Worm (Caenorhabditis elegans): ENCODE data around the gene gcn-1.

gcn-1 gene

ce11 chrIII:2132059-2132458 is 19.7 kb upstream of the gcn-1 start:
- TF ChIP-seq C08G9.2 (tag; optimal IDR thresholded peaks at IDR 0.05) (no peak), nfya-1 (tag; optimal IDR thresholded peaks at IDR 0.05) (peak; percentile 24), unc-55 (GFP tag; optimal IDR thresholded peaks at IDR 0.05) (peak; percentile 63)

- TF ChIP-seq pat-9 (tag; optimal IDR thresholded peaks at IDR 0.05) (no peak), fkh-6 (tag; optimal IDR thresholded peaks at IDR 0.05) (no peak), odd-2 (tag; optimal IDR thresholded peaks at IDR 0.05) (no peak)
Observed at ce11 chrIII:2133928-2134327, 17.8 kb upstream of the gcn-1 start.

- TF ChIP-seq ceh-30 (tag; optimal IDR thresholded peaks at IDR 0.05) (no peak), ceh-19 (GFP tag; optimal IDR thresholded peaks at IDR 0.05) (no peak), ets-4 (tag; optimal IDR thresholded peaks at IDR 0.05) (no peak), Y22D7AL.16 (tag; optimal IDR thresholded peaks at IDR 0.05) (no peak), sox-4 (tag; optimal IDR thresholded peaks at IDR 0.05) (no peak), dve-1 (tag; optimal IDR thresholded peaks at IDR 0.05) (no peak), F13H6.1 (tag; optimal IDR thresholded peaks at IDR 0.05) (no peak), pros-1 (tag; optimal IDR thresholded peaks at IDR 0.05) (no peak), K02D7.2 (tag; optimal IDR thresholded peaks at IDR 0.05) (no peak), ceh-48 (tag; optimal IDR thresholded peaks at IDR 0.05) (no peak), pqm-1 (tag; optimal IDR thresholded peaks at IDR 0.05) (no peak), hlh-13 (GFP tag; optimal IDR thresholded peaks at IDR 0.05) (no peak), fkh-10 (GFP tag; optimal IDR thresholded peaks at IDR 0.05) (no peak), C38D4.7 (GFP tag; optimal IDR thresholded peaks at IDR 0.05) (no peak), mec-3 (tag; optimal IDR thresholded peaks at IDR 0.05; ENCODE audit: borderline replicate concordance) (no peak), nhr-11 (tag; optimal IDR thresholded peaks at IDR 0.05) (no peak)
Observed at ce11 chrIII:2137490-2137889, 14.3 kb upstream of the gcn-1 start.

ce11 chrIII:2150555-2150954 is 1.2 kb upstream of the gcn-1 start:
- TF ChIP-seq madf-2 (tag; optimal IDR thresholded peaks at IDR 0.05), result no peak
- TF ChIP-seq gmeb-2 (tag; optimal IDR thresholded peaks at IDR 0.05), result no peak
- TF ChIP-seq npax-4 (tag; optimal IDR thresholded peaks at IDR 0.05), result no peak
- TF ChIP-seq nhr-232 (tag; optimal IDR thresholded peaks at IDR 0.05), result no peak
- TF ChIP-seq hlh-6 (tag; optimal IDR thresholded peaks at IDR 0.05), result no peak
- TF ChIP-seq ceh-14 (tag; optimal IDR thresholded peaks at IDR 0.05), result no peak
- TF ChIP-seq pag-3 (tag; optimal IDR thresholded peaks at IDR 0.05; ENCODE audit: borderline replicate concordance), result no peak
- TF ChIP-seq T23F11.4 (GFP tag; optimal IDR thresholded peaks at IDR 0.05), result no peak
- TF ChIP-seq lin-11 (tag; optimal IDR thresholded peaks at IDR 0.05), result no peak
- no peak for TF ChIP-seq pha-2 (tag; optimal IDR thresholded peaks at IDR 0.05)
- no peak for TF ChIP-seq ceh-22 (tag; optimal IDR thresholded peaks at IDR 0.05)
- TF ChIP-seq C38D4.7 (GFP tag; optimal IDR thresholded peaks at IDR 0.05), result no peak
- no peak for TF ChIP-seq tbx-2 (tag; optimal IDR thresholded peaks at IDR 0.05)
- TF ChIP-seq lim-6 (tag; optimal IDR thresholded peaks at IDR 0.05), result no peak
- no peak for TF ChIP-seq unc-55 (GFP tag; optimal IDR thresholded peaks at IDR 0.05)
- no peak for TF ChIP-seq pha-4 (tag; optimal IDR thresholded peaks at IDR 0.05)

ce11 chrIII:2159152-2159551 is 7.4 kb downstream of the gcn-1 start:
- peak; percentile 2 for TF ChIP-seq tbx-2 (tag; optimal IDR thresholded peaks at IDR 0.05)
- TF ChIP-seq K09A11.1 (tag; optimal IDR thresholded peaks at IDR 0.05; ENCODE audit: insufficient read depth), result no peak
